Fruit fly (Drosophila melanogaster) whole organism, embryonic: Measurements from ENCODE around the gene crc.

Experiments
- CG1024 ChIP-seq: fragments of 200-800 bp; sonication (Bioruptor generic); IDR thresholded peaks from 2 replicates; pipeline ENCODE4 v1.3.6; 2022; ENCODE audit warnings: missing biosample characterization, missing genetic modification characterization
- CG10462 ChIP-seq: fragments of 200-800 bp; sonication (Bioruptor generic); optimal IDR thresholded peaks from 2 replicates; lab custom pipeline; 2016; ENCODE audit warnings: missing biosample characterization, missing genetic modification characterization
- CG10543 ChIP-seq: fragments of 200-800 bp; sonication (Bioruptor generic); optimal IDR thresholded peaks from 3 replicates; lab custom pipeline; 2017; ENCODE audit warnings: missing biosample characterization, mild to moderate bottlenecking, missing genetic modification characterization, moderate library complexity
- CG12219 ChIP-seq: fragments of 200-800 bp; sonication (Bioruptor generic); optimal IDR thresholded peaks from 3 replicates; lab custom pipeline; 2018; ENCODE audit warnings: missing biosample characterization, mild to moderate bottlenecking, missing genetic modification characterization
- CG13424 ChIP-seq: fragments of 200-800 bp; sonication (Bioruptor generic); optimal IDR thresholded peaks from 2 replicates; lab custom pipeline; 2019; ENCODE audit warnings: missing biosample characterization, mild to moderate bottlenecking, missing genetic modification characterization, moderate library complexity
- CG13894 ChIP-seq: fragments of 200-800 bp; sonication (Bioruptor generic); optimal IDR thresholded peaks from 3 replicates; lab custom pipeline; 2018; ENCODE audit warnings: missing biosample characterization, mild to moderate bottlenecking, missing genetic modification characterization, moderate library complexity
- CG14050 ChIP-seq: fragments of 200-800 bp; sonication (Bioruptor generic); IDR thresholded peaks from 3 replicates; pipeline ENCODE4 v1.3.6; 2022; ENCODE audit warnings: missing biosample characterization, missing genetic modification characterization
- CG14441 ChIP-seq: fragments of 200-800 bp; sonication (Bioruptor generic); IDR thresholded peaks from 2 replicates; pipeline ENCODE4 v1.3.6; 2022; ENCODE audit warnings: missing biosample characterization, missing genetic modification characterization
- CG14710 ChIP-seq: fragments of 200-800 bp; sonication (Bioruptor generic); optimal IDR thresholded peaks from 3 replicates; lab custom pipeline; 2019; ENCODE audit warnings: missing biosample characterization, mild to moderate bottlenecking, missing genetic modification characterization, moderate library complexity
- CG15696 ChIP-seq: fragments of 200-800 bp; sonication (Bioruptor generic); optimal IDR thresholded peaks from 2 replicates; lab custom pipeline; 2019; ENCODE audit warnings: missing biosample characterization, mild to moderate bottlenecking, missing genetic modification characterization, moderate library complexity
- CG2120 ChIP-seq: fragments of 200-800 bp; sonication (Bioruptor generic); optimal IDR thresholded peaks from 3 replicates; lab custom pipeline; 2016; ENCODE audit warnings: missing biosample characterization, missing genetic modification characterization
- CG2875 ChIP-seq: fragments of 200-800 bp; sonication (Bioruptor generic); optimal IDR thresholded peaks from 2 replicates; lab custom pipeline; 2017; ENCODE audit warnings: missing biosample characterization, mild to moderate bottlenecking, missing genetic modification characterization, missing genetic modification reagents
- CG30020 ChIP-seq: fragments of 200-800 bp; optimal IDR thresholded peaks from 2 replicates; lab custom pipeline; 2019; ENCODE audit warnings: missing biosample characterization, mild to moderate bottlenecking, missing genetic modification characterization, moderate library complexity
- CG30403 ChIP-seq: fragments of 200-800 bp; sonication (Bioruptor generic); optimal IDR thresholded peaks from 3 replicates; lab custom pipeline; 2016; ENCODE audit warnings: missing biosample characterization, missing genetic modification characterization
- CG31388 ChIP-seq: fragments of 200-800 bp; sonication (Bioruptor generic); optimal IDR thresholded peaks from 2 replicates; lab custom pipeline; 2016; ENCODE audit warnings: missing biosample characterization, missing genetic modification characterization
- CG4360 ChIP-seq: fragments of 200-800 bp; sonication (Bioruptor generic); IDR thresholded peaks from 2 replicates; pipeline ENCODE4 v1.3.6; 2022; ENCODE audit warnings: missing biosample characterization, missing genetic modification characterization
- CG4820 ChIP-seq: fragments of 200-800 bp; sonication (Bioruptor generic); optimal IDR thresholded peaks from 3 replicates; lab custom pipeline; 2016; ENCODE audit warnings: missing biosample characterization, missing genetic modification characterization
- CG5245 ChIP-seq: fragments of 200-800 bp; sonication (Bioruptor generic); optimal IDR thresholded peaks from 3 replicates; lab custom pipeline; 2016; ENCODE audit warnings: missing biosample characterization, missing genetic modification characterization
- CG8359 ChIP-seq: fragments of 200-800 bp; sonication (Bioruptor generic); optimal IDR thresholded peaks from 2 replicates; lab custom pipeline; 2017; ENCODE audit warnings: missing biosample characterization, mild to moderate bottlenecking, missing genetic modification characterization, borderline replicate concordance
- CG8924 ChIP-seq: fragments of 200-800 bp; optimal IDR thresholded peaks from 3 replicates; lab custom pipeline; 2019; ENCODE audit warnings: missing biosample characterization, mild to moderate bottlenecking, missing genetic modification characterization, moderate library complexity
- CG9215 ChIP-seq: fragments of 200-800 bp; sonication (Bioruptor generic); IDR thresholded peaks from 2 replicates; pipeline ENCODE4 v1.3.6; 2022; ENCODE audit warnings: missing biosample characterization, missing genetic modification characterization
- CG9609 ChIP-seq: fragments of 200-800 bp; sonication (Bioruptor generic); optimal IDR thresholded peaks from 3 replicates; lab custom pipeline; 2016; ENCODE audit warnings: missing biosample characterization, missing genetic modification characterization
- CG9797 ChIP-seq: fragments of 200-800 bp; sonication (Bioruptor generic); optimal IDR thresholded peaks from 3 replicates; lab custom pipeline; 2018; ENCODE audit warnings: missing biosample characterization, mild to moderate bottlenecking, missing genetic modification characterization
- CrebB ChIP-seq: fragments of 200-800 bp; sonication (Bioruptor generic); optimal IDR thresholded peaks from 3 replicates; lab custom pipeline; 2018; ENCODE audit warnings: missing biosample characterization, mild to moderate bottlenecking, missing genetic modification characterization
- Dref ChIP-seq: fragments of 200-800 bp; sonication (Bioruptor generic); IDR thresholded peaks from 2 replicates; pipeline ENCODE4 v1.3.6; 2022; ENCODE audit warnings: missing biosample characterization, missing genetic modification characterization
- Fer2 ChIP-seq: fragments of 200-800 bp; sonication (Bioruptor generic); optimal IDR thresholded peaks from 2 replicates; lab custom pipeline; 2018; ENCODE audit warnings: missing biosample characterization, mild to moderate bottlenecking, missing genetic modification characterization, moderate library complexity
- H15 ChIP-seq: fragments of 200-800 bp; sonication (Bioruptor generic); IDR thresholded peaks from 3 replicates; pipeline ENCODE4 v1.3.6; 2022; ENCODE audit warnings: missing biosample characterization, missing genetic modification characterization
- HLH54F ChIP-seq: fragments of 200-800 bp; sonication (Bioruptor generic); optimal IDR thresholded peaks from 3 replicates; lab custom pipeline; 2016; ENCODE audit warnings: missing biosample characterization, missing genetic modification characterization
- HmgZ ChIP-seq: fragments of 200-800 bp; sonication (Bioruptor generic); optimal IDR thresholded peaks from 2 replicates; lab custom pipeline; 2018; ENCODE audit warnings: missing biosample characterization, mild to moderate bottlenecking, missing genetic modification characterization
- Hr39 ChIP-seq: fragments of >200 bp; optimal IDR thresholded peaks from 2 replicates; lab custom pipeline; 2017
- Max ChIP-seq: fragments of 200-800 bp; sonication (Bioruptor generic); optimal IDR thresholded peaks from 2 replicates; lab custom pipeline; 2016; ENCODE audit warnings: missing biosample characterization, mild to moderate bottlenecking, missing genetic modification characterization
- NC2α ChIP-seq: fragments of 200-800 bp; sonication (Bioruptor generic); optimal IDR thresholded peaks from 2 replicates; lab custom pipeline; 2016; ENCODE audit warnings: missing biosample characterization, missing genetic modification characterization
- Nf-YC ChIP-seq: fragments of 200-800 bp; optimal IDR thresholded peaks from 3 replicates; lab custom pipeline; 2019; ENCODE audit warnings: missing biosample characterization, mild to moderate bottlenecking, missing genetic modification characterization, moderate library complexity
- Poxn ChIP-seq: fragments of 200-800 bp; sonication (Bioruptor generic); IDR thresholded peaks from 2 replicates; pipeline ENCODE4 v1.3.6; 2022; ENCODE audit warnings: missing biosample characterization, missing genetic modification characterization
- Xbp1 ChIP-seq: fragments of 200-800 bp; sonication (Bioruptor generic); optimal IDR thresholded peaks from 3 replicates; lab custom pipeline; 2016; ENCODE audit warnings: missing biosample characterization, mild to moderate bottlenecking, missing genetic modification characterization
- amos ChIP-seq: fragments of 200-800 bp; sonication (Bioruptor generic); IDR thresholded peaks from 2 replicates; pipeline ENCODE4 v1.3.6; 2022; ENCODE audit warnings: missing biosample characterization, missing genetic modification characterization; ENCODE audit not compliant: partially characterized antibody
- aop ChIP-seq: fragments of 200-800 bp; sonication (Bioruptor generic); IDR thresholded peaks from 2 replicates; pipeline ENCODE4 v1.3.6; 2022; ENCODE audit warnings: missing biosample characterization, missing genetic modification characterization
- ato ChIP-seq: fragments of 200-800 bp; sonication (Bioruptor generic); IDR thresholded peaks from 2 replicates; pipeline ENCODE4 v1.3.6; 2022; ENCODE audit warnings: missing biosample characterization, missing genetic modification characterization; ENCODE audit not compliant: partially characterized antibody
- disco-r ChIP-seq: fragments of 200-800 bp; sonication (Bioruptor generic); optimal IDR thresholded peaks from 2 replicates; lab custom pipeline; 2016; ENCODE audit warnings: missing biosample characterization, missing genetic modification characterization
- dysf ChIP-seq: fragments of 200-800 bp; sonication (Bioruptor generic); IDR thresholded peaks from 3 replicates; pipeline ENCODE4 v1.3.6; 2022; ENCODE audit warnings: missing biosample characterization, missing genetic modification characterization
- ems ChIP-seq: fragments of 200-800 bp; sonication (Bioruptor generic); optimal IDR thresholded peaks from 3 replicates; lab custom pipeline; 2016; ENCODE audit warnings: missing biosample characterization, missing genetic modification characterization
- en ChIP-seq: fragments of 200-800 bp; sonication (Bioruptor generic); optimal IDR thresholded peaks from 2 replicates; lab custom pipeline; 2016; ENCODE audit warnings: missing biosample characterization, missing genetic modification characterization
- hbn ChIP-seq: fragments of 200-800 bp; sonication (Bioruptor generic); IDR thresholded peaks from 2 replicates; pipeline ENCODE4 v1.3.6; 2022; ENCODE audit warnings: missing biosample characterization, missing genetic modification characterization; ENCODE audit not compliant: partially characterized antibody
- lab ChIP-seq: fragments of 200-800 bp; sonication (Bioruptor generic); optimal IDR thresholded peaks from 3 replicates; lab custom pipeline; 2017; ENCODE audit warnings: missing biosample characterization, missing genetic modification characterization, mild to moderate bottlenecking, moderate library complexity, missing genetic modification reagents
- mam ChIP-seq: fragments of 200-800 bp; sonication (Bioruptor generic); optimal IDR thresholded peaks from 3 replicates; lab custom pipeline; 2016; ENCODE audit warnings: missing biosample characterization, missing genetic modification characterization
- nerfin-2 ChIP-seq: fragments of 200-800 bp; sonication (Bioruptor generic); IDR thresholded peaks from 2 replicates; pipeline ENCODE4 v1.3.6; 2022; ENCODE audit warnings: missing biosample characterization, missing genetic modification characterization; ENCODE audit not compliant: partially characterized antibody
- run ChIP-seq: fragments of 200-800 bp; sonication (Bioruptor generic); optimal IDR thresholded peaks from 3 replicates; lab custom pipeline; 2018; ENCODE audit warnings: missing biosample characterization, mild to moderate bottlenecking, missing genetic modification characterization
- schlank ChIP-seq: fragments of 200-800 bp; sonication (Bioruptor generic); optimal IDR thresholded peaks from 2 replicates; lab custom pipeline; 2018; ENCODE audit warnings: missing biosample characterization, mild to moderate bottlenecking, missing genetic modification characterization
- shn ChIP-seq: fragments of 200-800 bp; sonication (Bioruptor generic); optimal IDR thresholded peaks from 3 replicates; lab custom pipeline; 2016; ENCODE audit warnings: missing biosample characterization, missing genetic modification characterization
- slou ChIP-seq: fragments of 200-800 bp; sonication (Bioruptor generic); optimal IDR thresholded peaks from 3 replicates; lab custom pipeline; 2016; ENCODE audit warnings: missing biosample characterization, missing genetic modification characterization
- sqz ChIP-seq: fragments of 200-800 bp; sonication (Bioruptor generic); optimal IDR thresholded peaks from 3 replicates; lab custom pipeline; 2018; ENCODE audit warnings: missing biosample characterization, mild to moderate bottlenecking, missing genetic modification characterization
- zfh1 ChIP-seq: fragments of 200-800 bp; sonication (Bioruptor generic); IDR thresholded peaks from 3 replicates; pipeline ENCODE4 v1.3.6; 2022; ENCODE audit warnings: missing biosample characterization, missing genetic modification characterization

crc gene

DNA sequence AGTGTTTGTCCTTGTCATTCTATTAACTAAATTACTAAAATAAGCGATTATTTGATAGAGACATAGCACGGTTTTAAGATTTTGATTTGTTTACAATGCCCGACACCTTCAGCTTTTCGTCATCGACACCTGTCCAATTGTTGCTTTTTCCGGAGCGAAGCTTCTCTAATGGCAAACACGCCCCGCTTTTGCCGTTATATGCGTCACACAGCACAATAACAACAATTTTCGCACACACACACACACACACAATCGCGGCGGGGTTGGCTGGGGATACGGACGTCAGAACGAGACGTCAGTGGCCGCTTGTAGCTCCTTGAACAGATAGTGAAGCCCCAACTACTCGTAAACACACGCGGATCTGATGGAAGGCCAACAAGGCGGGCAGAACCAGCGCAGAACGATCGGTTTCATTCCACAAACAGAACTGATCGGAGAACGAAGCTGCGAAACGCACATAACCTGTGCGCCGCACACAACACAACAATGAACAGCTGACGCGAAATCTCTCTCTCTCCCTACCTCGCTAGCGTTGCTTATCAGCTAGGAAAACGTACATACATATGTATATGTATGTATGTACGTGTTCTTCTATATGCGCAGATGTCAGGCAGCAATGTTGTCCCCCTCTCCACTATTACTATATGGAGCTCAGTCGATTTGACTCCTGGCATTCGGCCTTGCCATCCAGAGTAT, 1.5 kb upstream of the crc start (continued):
- TF ChIP-seq Xbp1 (no peak), Dref (no peak), CG14441 (GFP tag; lab: Robert Waterston, UW) (no peak), CG1024 (GFP tag; lab: Robert Waterston, UW) (no peak), CG9609 (GFP tag; lab: Kevin White, UChicago) (no peak), ems (no peak), CG10462 (no peak), CG10543 (GFP tag; lab: Kevin White, UChicago) (peak; percentile 88), schlank (no peak), NC2α (GFP tag; lab: Kevin White, UChicago) (no peak), CrebB (no peak), H15 (GFP tag; lab: Robert Waterston, UW) (no peak), sqz (no peak), aop (no peak), CG4360 (no peak), CG8359 (no peak), dysf (no peak; the same call in 2 of the 3 replicates), disco-r (GFP tag; lab: Kevin White, UChicago) (no peak), Fer2 (tag; lab: Kevin White, UChicago) (no peak), CG30020 (tag; lab: Kevin White, UChicago) (no peak), zfh1 (no peak), HmgZ (peak; percentile 81), Hr39 (lab: Kevin White, UChicago) (no peak), Poxn (no peak), CG2875 (no peak), hbn (GFP tag; lab: Robert Waterston, UW) (peak; percentile 20; the same call in 1 of the 2 replicates), nerfin-2 (GFP tag; lab: Robert Waterston, UW) (no peak), CG9215 (GFP tag; lab: Robert Waterston, UW) (no peak), CG30403 (GFP tag; lab: Kevin White, UChicago) (no peak), HLH54F (GFP tag; lab: Kevin White, UChicago) (no peak), CG5245 (GFP tag; lab: Kevin White, UChicago) (no peak), CG15696 (tag; lab: Kevin White, UChicago) (no peak), CG14710 (no peak)

DNA sequence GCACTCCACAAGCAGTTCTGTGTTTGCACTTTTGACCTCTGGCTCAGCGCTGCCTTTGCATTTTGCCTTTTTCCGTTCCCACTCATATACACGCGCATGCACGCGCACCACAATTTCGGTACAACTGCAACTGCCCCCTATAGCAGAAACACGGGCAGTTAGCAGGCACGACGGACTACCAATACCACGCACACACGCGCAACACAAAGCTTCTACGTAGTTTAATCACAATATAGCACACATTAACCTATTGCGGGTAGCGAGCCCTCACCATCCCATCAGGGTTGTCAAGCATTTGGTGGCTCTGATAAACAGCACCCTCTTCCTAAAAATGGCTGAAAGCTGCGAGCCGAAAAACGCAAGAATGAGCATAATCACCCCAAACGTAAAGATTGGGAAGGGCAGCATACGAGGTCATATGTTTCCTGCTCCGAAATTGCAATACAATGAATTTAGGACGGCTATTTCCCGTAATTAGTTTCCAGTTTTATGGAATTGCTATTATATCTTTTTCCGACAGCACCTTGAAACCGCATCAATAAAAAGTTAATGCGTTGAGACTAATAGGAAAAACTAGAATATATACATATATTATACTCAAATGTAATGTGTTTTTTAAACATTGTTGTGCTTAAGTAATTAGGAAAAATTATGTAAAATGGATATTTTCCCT, 776 bp upstream of the crc start, which contains the start of gene Mondo:
Gene Mondo, minus strand, starts transcription at position 297 of the 673 bp plus-strand sequence.
- TF ChIP-seq shn (GFP tag; lab: Kevin White, UChicago) (peak; percentile 17), en (GFP tag; lab: Kevin White, UChicago) (no peak), hbn (GFP tag; lab: Robert Waterston, UW) (0 out of 2 replicates have a peak, but pooled peaks have one; percentile 8), CG13894 (tag; lab: Kevin White, UChicago) (peak; percentile 47), lab (peak; percentile 33), Max (GFP tag; lab: Kevin White, UChicago) (no peak), CG31388 (no peak), CG4820 (GFP tag; lab: Kevin White, UChicago) (no peak), CG13424 (tag; lab: Kevin White, UChicago) (peak; percentile 54), CG9797 (GFP tag; lab: Kevin White, UChicago) (peak; percentile 18), CG12219 (GFP tag; lab: Kevin White, UChicago) (no peak), ato (GFP tag; lab: Robert Waterston, UW) (no peak; the same call in 1 of the 2 replicates), slou (GFP tag; lab: Kevin White, UChicago) (no peak), CG14050 (GFP tag; lab: Robert Waterston, UW) (no peak), Nf-YC (tag; lab: Kevin White, UChicago) (no peak), run (peak; percentile 4), CG2120 (peak; percentile 50), mam (GFP tag; lab: Kevin White, UChicago) (peak; percentile 16), CG8924 (tag; lab: Kevin White, UChicago) (peak; percentile 19), amos (GFP tag; lab: Robert Waterston, UW) (peak; percentile 40; the same call in 1 of the 2 replicates)
